Fruit fly (Drosophila melanogaster): ENCODE results near the gene Ccp84Ac.

Gene Ccp84Ac

dm6 chr3R:6686428-6686827 lies 9.6 kb downstream of the Ccp84Ac start, which contains the start of gene Ccp84Ag:
Ccp84Ag (plus strand) TSS chr3R:6686728.
- TF ChIP-seq CG17801 (GFP tag; optimal IDR thresholded peaks at IDR 0.05; ENCODE audit: partially characterized antibody), result no peak

DNA sequence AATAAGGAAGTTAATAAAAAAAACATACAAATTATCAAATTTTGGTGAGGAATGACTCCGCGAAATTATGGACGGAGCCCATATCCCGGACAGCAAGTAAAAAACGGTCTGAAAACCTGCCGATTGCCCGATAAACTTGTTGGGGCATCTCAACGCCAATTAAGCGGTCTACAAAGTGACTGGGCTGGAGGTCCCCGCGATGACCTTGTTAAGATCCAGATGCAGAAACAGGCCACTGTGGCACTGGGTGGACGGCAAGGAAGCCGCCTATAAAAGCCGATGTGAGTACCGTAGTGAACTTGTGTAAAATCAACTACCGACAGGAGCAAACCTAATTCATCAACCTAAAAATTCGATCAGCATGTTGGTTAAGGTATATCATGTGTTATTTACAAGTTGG lies 11.9 kb downstream of the Ccp84Ac start, which contains the start of gene Edg84A:
Gene Edg84A, plus strand, starts transcription at position 301 of the 400 bp plus-strand sequence.
- TF ChIP-seq CG17801 (GFP tag; optimal IDR thresholded peaks at IDR 0.05; ENCODE audit: partially characterized antibody), result no peak

- TF ChIP-seq CG17801 (GFP tag; optimal IDR thresholded peaks at IDR 0.05; ENCODE audit: partially characterized antibody), result no peak
Observed at dm6 chr3R:6683671-6684070, 12.4 kb downstream of the Ccp84Ac start.

- no peak for TF ChIP-seq CG17801 (GFP tag; optimal IDR thresholded peaks at IDR 0.05; ENCODE audit: partially characterized antibody)
Observed at dm6 chr3R:6683135-6683534, 12.9 kb downstream of the Ccp84Ac start.

dm6 chr3R:6678480-6678879 lies 17.6 kb downstream of the Ccp84Ac start, which contains the start of gene lab:
lab (minus strand) TSS chr3R:6678590.
- TF ChIP-seq CG17801 (GFP tag; optimal IDR thresholded peaks at IDR 0.05; ENCODE audit: partially characterized antibody), result no peak

dm6 chr3R:6674548-6674947 lies 21.5 kb downstream of the Ccp84Ac start:
- no peak for TF ChIP-seq CG17801 (GFP tag; optimal IDR thresholded peaks at IDR 0.05; ENCODE audit: partially characterized antibody)

DNA sequence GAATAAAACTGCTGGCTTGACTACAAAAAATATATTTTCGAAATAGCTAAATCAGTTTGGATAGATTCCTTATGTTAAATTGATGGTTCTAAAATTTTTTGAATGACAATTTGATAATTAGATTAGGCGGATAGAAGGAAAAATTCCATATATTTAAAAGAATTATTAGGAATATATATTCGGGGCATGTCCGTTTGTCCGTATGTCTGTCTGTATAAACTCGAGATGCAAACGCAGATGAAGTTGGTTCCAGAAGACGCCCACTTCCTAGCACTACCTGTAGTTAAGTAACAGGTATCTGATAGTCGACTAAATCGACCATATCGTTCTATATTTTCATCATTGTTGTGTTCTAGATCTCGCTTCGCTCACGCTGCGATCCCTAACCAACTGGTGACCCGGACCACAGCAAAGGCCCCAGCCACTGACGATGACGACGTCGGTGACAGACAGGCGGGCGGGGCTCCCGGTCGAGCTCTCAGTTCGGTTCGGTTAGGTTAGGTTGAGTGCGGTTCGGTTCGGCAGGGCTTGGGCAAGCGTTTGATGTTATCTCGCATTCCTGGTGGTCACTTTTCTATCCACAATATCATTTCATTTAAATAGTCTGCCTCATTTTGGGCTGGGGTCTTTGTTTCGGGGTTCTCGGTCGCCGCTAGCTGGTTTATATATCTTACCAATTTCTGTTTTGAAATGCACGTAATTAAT lies 23.6 kb downstream of the Ccp84Ac start:
- no peak for TF ChIP-seq CG17801 (GFP tag; optimal IDR thresholded peaks at IDR 0.05; ENCODE audit: partially characterized antibody)

DNA sequence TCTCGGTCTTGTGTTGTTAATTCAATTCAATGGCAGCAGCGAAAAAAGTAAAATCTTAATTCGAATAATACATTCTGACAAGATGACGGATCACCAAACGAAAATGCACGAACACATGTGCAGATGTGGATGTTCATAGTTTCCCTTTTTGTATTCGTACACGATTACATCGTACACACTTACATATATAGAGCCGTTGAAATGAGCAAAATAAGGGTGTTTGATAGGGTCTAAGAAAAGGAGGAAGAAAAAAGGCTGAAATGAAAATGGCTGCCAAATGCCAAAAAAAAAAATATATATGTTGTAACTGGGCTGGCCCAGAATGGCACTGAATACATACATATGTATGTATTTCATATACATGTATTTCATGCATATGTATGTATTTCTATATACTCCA lies 27.8 kb downstream of the Ccp84Ac start:
- TF ChIP-seq CG17801 (GFP tag; optimal IDR thresholded peaks at IDR 0.05; ENCODE audit: partially characterized antibody), result no peak

- TF ChIP-seq CG17801 (GFP tag; optimal IDR thresholded peaks at IDR 0.05; ENCODE audit: partially characterized antibody), result no peak
Observed at dm6 chr3R:6667245-6667644, 28.8 kb downstream of the Ccp84Ac start.

DNA sequence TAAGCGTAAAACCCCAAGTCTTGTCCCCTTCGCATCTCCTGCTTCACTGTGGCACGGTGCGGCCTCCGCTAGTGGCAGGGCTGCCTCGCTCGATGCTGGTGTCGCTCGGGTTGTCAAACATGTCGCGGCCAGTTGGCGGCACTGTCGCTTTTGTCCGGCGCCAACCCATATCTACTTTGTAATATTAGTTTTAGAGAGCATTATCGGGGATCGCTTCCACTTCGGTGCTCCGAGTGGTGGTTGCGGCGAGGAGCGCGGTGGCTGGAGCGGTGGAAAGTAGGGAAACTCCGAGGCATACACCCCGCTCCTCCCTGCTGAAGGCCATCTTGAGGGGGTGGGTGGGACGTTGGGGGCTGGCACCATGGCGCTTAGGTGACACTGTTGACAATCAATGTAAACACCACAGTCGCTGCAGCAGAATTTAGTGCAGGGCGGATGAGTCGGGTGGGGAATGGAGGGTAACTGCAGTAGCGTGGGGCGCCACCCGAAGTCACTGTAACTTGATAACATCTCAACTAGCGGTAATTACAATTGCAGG lies 30.9 kb downstream of the Ccp84Ac start:
- TF ChIP-seq CG17801 (GFP tag; optimal IDR thresholded peaks at IDR 0.05; ENCODE audit: partially characterized antibody), result no peak

DNA sequence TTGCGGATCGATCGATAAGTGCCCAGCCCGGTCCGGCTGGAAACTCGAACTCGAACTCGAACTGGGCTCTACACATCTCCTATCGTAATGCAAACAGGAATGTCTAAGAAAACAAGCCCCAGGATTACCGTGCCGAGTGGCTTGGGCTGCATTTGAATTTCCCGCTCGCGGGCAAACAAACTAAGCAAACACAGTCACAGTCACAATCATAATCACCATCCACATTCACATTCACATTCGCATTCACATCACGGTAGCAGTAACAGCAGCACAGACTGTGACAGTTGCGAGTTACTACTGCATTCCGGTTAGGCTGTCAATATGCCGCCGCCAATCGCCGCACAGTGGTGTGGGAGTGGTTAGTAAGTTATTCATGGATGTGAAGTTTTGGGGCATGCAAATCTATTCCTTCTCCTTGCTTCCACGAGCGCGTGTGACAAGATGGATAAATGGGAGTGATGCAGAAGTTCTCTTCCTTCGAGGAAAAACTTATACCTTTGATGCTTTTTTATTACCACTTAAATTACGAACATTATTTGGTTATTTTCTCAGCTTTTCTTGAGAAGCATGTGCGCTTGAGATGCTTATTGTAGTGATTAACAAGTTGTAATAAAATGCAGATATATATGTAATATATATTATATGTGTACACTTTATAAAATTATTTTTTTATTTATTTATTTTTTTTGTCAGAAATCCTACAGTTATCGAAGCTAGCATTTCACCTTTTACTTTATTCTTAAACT lies 31.5 kb downstream of the Ccp84Ac start:
- no peak for TF ChIP-seq CG17801 (GFP tag; optimal IDR thresholded peaks at IDR 0.05; ENCODE audit: partially characterized antibody)

- no peak for TF ChIP-seq CG17801 (GFP tag; optimal IDR thresholded peaks at IDR 0.05; ENCODE audit: partially characterized antibody)
Observed at dm6 chr3R:6663289-6663666, 32.8 kb downstream of the Ccp84Ac start.

DNA sequence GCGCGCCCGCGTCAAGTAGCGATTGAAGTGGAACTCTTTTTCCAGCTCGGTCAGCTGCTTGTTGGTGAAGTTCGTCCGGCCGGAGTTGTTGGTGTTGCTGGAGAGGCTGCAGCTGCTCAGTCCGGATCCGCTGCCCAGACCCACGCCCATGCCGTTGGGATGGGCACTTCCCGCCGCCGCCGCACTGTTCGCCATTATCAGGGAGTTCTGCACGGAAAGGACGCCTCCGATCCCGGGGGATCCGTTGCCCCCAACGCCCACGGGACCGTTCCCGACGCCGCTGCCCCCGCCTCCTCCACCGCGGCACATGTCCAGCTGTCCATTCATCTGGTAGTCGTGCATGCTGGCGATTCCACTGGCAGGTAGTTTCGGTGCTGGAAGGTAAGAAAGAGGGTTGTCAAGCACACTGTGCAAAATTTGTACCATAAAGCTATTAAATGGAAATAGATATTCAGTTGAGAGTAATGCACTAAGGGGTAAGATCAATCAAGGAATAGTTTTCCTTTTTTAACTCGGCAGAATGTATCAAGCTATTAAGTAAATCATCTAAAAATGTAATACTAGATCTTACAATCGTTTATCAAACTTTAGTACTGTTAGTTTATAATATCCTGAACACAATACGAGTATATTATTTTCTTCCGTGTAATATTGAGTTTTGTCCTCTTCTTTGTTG lies 33.3 kb downstream of the Ccp84Ac start:
- no peak for TF ChIP-seq CG17801 (GFP tag; optimal IDR thresholded peaks at IDR 0.05; ENCODE audit: partially characterized antibody)

- no peak for TF ChIP-seq CG17801 (GFP tag; optimal IDR thresholded peaks at IDR 0.05; ENCODE audit: partially characterized antibody)
Observed at dm6 chr3R:6659941-6660340, 36.1 kb downstream of the Ccp84Ac start, which contains the start of gene agt. agt (minus strand) TSS chr3R:6660100.

Data from ovary, adult (tissue).